In the genomic region with DNA sequence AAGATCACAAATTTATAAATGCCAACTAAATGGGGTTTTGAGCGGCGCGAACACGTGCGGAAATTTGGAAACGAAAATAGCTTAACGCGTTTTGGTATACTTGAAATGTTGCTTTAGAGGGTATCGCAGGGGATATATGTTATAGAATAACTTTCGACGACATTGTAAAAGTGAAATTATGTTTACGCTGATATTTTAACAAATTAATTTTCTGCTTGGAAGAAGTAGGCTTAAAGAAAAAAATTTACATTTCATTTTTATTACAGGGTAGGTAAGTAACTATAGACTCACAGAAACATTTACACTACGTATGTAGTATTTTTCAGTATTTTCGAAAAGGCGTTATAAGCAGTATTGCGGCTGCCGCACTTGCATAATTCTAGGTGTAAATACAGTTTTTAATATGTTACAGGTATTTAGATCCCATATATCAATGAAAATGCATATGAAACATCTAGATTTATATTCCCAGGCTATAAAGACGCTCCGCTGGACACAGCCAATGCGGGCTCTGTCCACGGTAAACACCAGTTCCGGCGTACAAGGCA, we compare ENCODE assay signal across 5 fruit fly cellular contexts.
A peak's percentile ranks its signal among the peaks of the same experiment; 100 is the strongest.
TF ChIP-seq lines count a peak whose summit lies in the region.

A gene (minus strand): TSS at position 80 of the 548 bp plus-strand sequence.
A gene (plus strand): TSS at position 337 of the 548 bp plus-strand sequence.

TF ChIP-seq in whole organism, adult, 20 proteins besides CTCF, POLR2A, EP300 and RAD21 (continued from another document):
- TF ChIP-seq Mnt (GFP tag; optimal IDR thresholded peaks at IDR 0.05; lab: Kevin White, UChicago), result peak; percentile 99
- TF ChIP-seq CG5204 (GFP tag; optimal IDR thresholded peaks at IDR 0.05; lab: Kevin White, UChicago), result peak; percentile 100
- peak; percentile 99 for TF ChIP-seq CG11617 (GFP tag; optimal IDR thresholded peaks at IDR 0.05; lab: Kevin White, UChicago)
- no peak for TF ChIP-seq kay (GFP tag; lab: Kevin White, UChicago; ENCODE audit: borderline replicate concordance)

TF ChIP-seq in whole organism, embryonic, 481 proteins besides CTCF, POLR2A, EP300 and RAD21 (continued from another document and continues in another):
- TF ChIP-seq Elba2 (GFP tag; optimal IDR thresholded peaks at IDR 0.05; lab: Kevin White, UChicago) (peak; percentile 100), Hand (GFP tag; optimal IDR thresholded peaks at IDR 0.05; lab: Kevin White, UChicago) (peak; percentile 99), CG15514 (GFP tag; optimal IDR thresholded peaks at IDR 0.05; lab: Kevin White, UChicago) (peak; percentile 96), CG8388 (GFP tag; optimal IDR thresholded peaks at IDR 0.05; lab: Kevin White, UChicago) (peak; percentile 100), nom (GFP tag; optimal IDR thresholded peaks at IDR 0.05; lab: Kevin White, UChicago) (peak; percentile 99), cas (GFP tag; IDR thresholded peaks at IDR 0.05; lab: Robert Waterston, UW) (peak; percentile 99), NfI (GFP tag; optimal IDR thresholded peaks at IDR 0.05; lab: Kevin White, UChicago) (peak; percentile 100), Asciz (GFP tag; optimal IDR thresholded peaks at IDR 0.05; lab: Kevin White, UChicago) (peak; percentile 100), cad (GFP tag; optimal IDR thresholded peaks at IDR 0.05; lab: Kevin White, UChicago) (no peak), btn (GFP tag; optimal IDR thresholded peaks at IDR 0.05; lab: Kevin White, UChicago) (peak; percentile 99), Oaz (GFP tag; IDR thresholded peaks at IDR 0.05; lab: Robert Waterston, UW) (peak; percentile 100), Chrac-16 (GFP tag; optimal IDR thresholded peaks at IDR 0.05; lab: Kevin White, UChicago) (peak; percentile 100), gro (GFP tag; optimal IDR thresholded peaks at IDR 0.05; lab: Kevin White, UChicago) (peak; percentile 100), kni (GFP tag; optimal IDR thresholded peaks at IDR 0.05; lab: Kevin White, UChicago) (peak; percentile 99), stwl (tag; optimal IDR thresholded peaks at IDR 0.05; lab: Kevin White, UChicago) (peak; percentile 98), CG31388 (GFP tag; optimal IDR thresholded peaks at IDR 0.05; lab: Kevin White, UChicago) (peak; percentile 100), Gug (GFP tag; IDR thresholded peaks at IDR 0.05; lab: Robert Waterston, UW) (peak; percentile 99), CG9215 (GFP tag; IDR thresholded peaks at IDR 0.05; lab: Robert Waterston, UW) (peak; percentile 99), CG4617 (GFP tag; optimal IDR thresholded peaks at IDR 0.05; lab: Kevin White, UChicago; ENCODE audit: borderline replicate concordance) (peak; percentile 100), Dip3 (GFP tag; optimal IDR thresholded peaks at IDR 0.05; lab: Kevin White, UChicago) (peak; percentile 100), CG1529 (GFP tag; optimal IDR thresholded peaks at IDR 0.05; lab: Kevin White, UChicago) (peak; percentile 100), CkIIα-i1 (GFP tag; IDR thresholded peaks at IDR 0.05; lab: Robert Waterston, UW) (peak; percentile 99), Opbp (GFP tag; IDR thresholded peaks at IDR 0.05; lab: Robert Waterston, UW; ENCODE audit: partially characterized antibody) (peak; percentile 29; the same call in 1 of the 3 replicates), inv (GFP tag; IDR thresholded peaks at IDR 0.05; lab: Robert Waterston, UW; ENCODE audit: partially characterized antibody) (no peak), zf30C (GFP tag; optimal IDR thresholded peaks at IDR 0.05; lab: Kevin White, UChicago) (peak; percentile 72), CG32767 (GFP tag; IDR thresholded peaks at IDR 0.05; lab: Robert Waterston, UW) (peak; percentile 100), CG5245 (GFP tag; optimal IDR thresholded peaks at IDR 0.05; lab: Kevin White, UChicago) (peak; percentile 100), zfh1 (GFP tag; IDR thresholded peaks at IDR 0.05; lab: Robert Waterston, UW) (peak; percentile 100)

TF ChIP-seq in whole organism, prepupa, 60 proteins besides CTCF, POLR2A, EP300 and RAD21 (continued from another document and continues in another):
- peak; percentile 100 for TF ChIP-seq lz (GFP tag; optimal IDR thresholded peaks at IDR 0.05; lab: Kevin White, UChicago)
- TF ChIP-seq pdm3 (GFP tag; optimal IDR thresholded peaks at IDR 0.05; lab: Kevin White, UChicago), result peak; percentile 100
- TF ChIP-seq CG11762 (GFP tag; optimal IDR thresholded peaks at IDR 0.05; lab: Kevin White, UChicago; ENCODE audit: insufficient read depth), result peak; percentile 100
- peak; percentile 100 for TF ChIP-seq Smox (GFP tag; optimal IDR thresholded peaks at IDR 0.05; lab: Kevin White, UChicago)
- peak; percentile 100 for TF ChIP-seq CG8632 (GFP tag; optimal IDR thresholded peaks at IDR 0.05; lab: Kevin White, UChicago)
- peak; percentile 100 for TF ChIP-seq topi (GFP tag; optimal IDR thresholded peaks at IDR 0.05; lab: Kevin White, UChicago)
- TF ChIP-seq CG15336 (GFP tag; IDR thresholded peaks at IDR 0.05; lab: Robert Waterston, UW), result peak; percentile 100
- TF ChIP-seq CG7368 (GFP tag; optimal IDR thresholded peaks at IDR 0.05; lab: Kevin White, UChicago), result peak; percentile 100
- TF ChIP-seq CG31627 (GFP tag; optimal IDR thresholded peaks at IDR 0.05; lab: Kevin White, UChicago), result peak; percentile 100
- peak; percentile 100 for TF ChIP-seq Lpt (GFP tag; optimal IDR thresholded peaks at IDR 0.05; lab: Kevin White, UChicago)
- peak; percentile 100 for TF ChIP-seq Sox15 (GFP tag; optimal IDR thresholded peaks at IDR 0.05; lab: Kevin White, UChicago)
- TF ChIP-seq CG6276 (GFP tag; optimal IDR thresholded peaks at IDR 0.05; lab: Kevin White, UChicago), result peak; percentile 99
- TF ChIP-seq vri (GFP tag; optimal IDR thresholded peaks at IDR 0.05; lab: Kevin White, UChicago), result peak; percentile 99
- peak; percentile 98 for TF ChIP-seq Blimp-1 (GFP tag; optimal IDR thresholded peaks at IDR 0.05; lab: Kevin White, UChicago)
- peak; percentile 100 for TF ChIP-seq CG6163 (GFP tag; IDR thresholded peaks at IDR 0.05; lab: Robert Waterston, UW)
- peak; percentile 100 for TF ChIP-seq CG3919 (GFP tag; optimal IDR thresholded peaks at IDR 0.05; lab: Kevin White, UChicago)
- peak; percentile 100 for TF ChIP-seq CG3032 (tag; optimal IDR thresholded peaks at IDR 0.05; lab: Kevin White, UChicago)
- TF ChIP-seq acj6 (GFP tag; optimal IDR thresholded peaks at IDR 0.05; lab: Kevin White, UChicago), result peak; percentile 100
- peak; percentile 99 for TF ChIP-seq CG9139 (GFP tag; optimal IDR thresholded peaks at IDR 0.05; lab: Kevin White, UChicago)
- TF ChIP-seq CG6792 (GFP tag; optimal IDR thresholded peaks at IDR 0.05; lab: Kevin White, UChicago), result peak; percentile 100
- TF ChIP-seq spab (GFP tag; optimal IDR thresholded peaks at IDR 0.05; lab: Kevin White, UChicago), result peak; percentile 100
- peak; percentile 100 for TF ChIP-seq net (GFP tag; optimal IDR thresholded peaks at IDR 0.05; lab: Kevin White, UChicago)
- TF ChIP-seq Gug (GFP tag; IDR thresholded peaks at IDR 0.05; lab: Robert Waterston, UW), result peak; percentile 100
- TF ChIP-seq CG6854 (GFP tag; optimal IDR thresholded peaks at IDR 0.05; lab: Kevin White, UChicago), result peak; percentile 99
- peak; percentile 100 for TF ChIP-seq CG8319 (GFP tag; optimal IDR thresholded peaks at IDR 0.05; lab: Kevin White, UChicago)
- TF ChIP-seq CG16779 (tag; optimal IDR thresholded peaks at IDR 0.05; lab: Kevin White, UChicago), result peak; percentile 99
- TF ChIP-seq Sox14 (GFP tag; optimal IDR thresholded peaks at IDR 0.05; lab: Kevin White, UChicago), result peak; percentile 100
- peak; percentile 99 to 100 for TF ChIP-seq ss (GFP tag; optimal IDR thresholded peaks at IDR 0.05; lab: Kevin White, UChicago)
- peak; percentile 100 for TF ChIP-seq OdsH (GFP tag; optimal IDR thresholded peaks at IDR 0.05; lab: Kevin White, UChicago)
- TF ChIP-seq CG1621 (tag; optimal IDR thresholded peaks at IDR 0.05; lab: Kevin White, UChicago), result peak; percentile 99

TF ChIP-seq in whole organism, pupa, 21 proteins besides CTCF, POLR2A, EP300 and RAD21 (continued from another document):
- TF ChIP-seq CG15710 (tag; optimal IDR thresholded peaks at IDR 0.05; lab: Kevin White, UChicago), result peak; percentile 100
- peak; percentile 99 for TF ChIP-seq CG10348 (GFP tag; IDR thresholded peaks at IDR 0.05; lab: Robert Waterston, UW)
TF ChIP-seq in whole organism, pupa: peak in this region for 18.

TF ChIP-seq in whole organism, wandering third instar larva, 38 proteins besides CTCF, POLR2A, EP300 and RAD21 (continued from another document):
- TF ChIP-seq foxo (GFP tag; optimal IDR thresholded peaks at IDR 0.05; lab: Kevin White, UChicago) (peak; percentile 97 to 100), Sp1 (GFP tag; optimal IDR thresholded peaks at IDR 0.05; lab: Kevin White, UChicago) (peak; percentile 100), Hr83 (GFP tag; optimal IDR thresholded peaks at IDR 0.05; lab: Kevin White, UChicago; ENCODE audit: poor library complexity, severe bottlenecking) (peak; percentile 99), jim (GFP tag; optimal IDR thresholded peaks at IDR 0.05; lab: Kevin White, UChicago) (peak; percentile 89), CG9705 (GFP tag; optimal IDR thresholded peaks at IDR 0.05; lab: Kevin White, UChicago) (peak; percentile 100), woc (GFP tag; optimal IDR thresholded peaks at IDR 0.05; lab: Kevin White, UChicago) (peak; percentile 99), psq (GFP tag; optimal IDR thresholded peaks at IDR 0.05; lab: Kevin White, UChicago) (peak; percentile 99), br (GFP tag; optimal IDR thresholded peaks at IDR 0.05; lab: Kevin White, UChicago) (peak; percentile 99), Hr78 (GFP tag; optimal IDR thresholded peaks at IDR 0.05; lab: Kevin White, UChicago) (no peak), Hnf4 (GFP tag; optimal IDR thresholded peaks at IDR 0.05; lab: Kevin White, UChicago) (peak; percentile 100), dmrt93B (GFP tag; optimal IDR thresholded peaks at IDR 0.05; lab: Kevin White, UChicago) (peak; percentile 100), Vsx2 (GFP tag; optimal IDR thresholded peaks at IDR 0.05; lab: Kevin White, UChicago; ENCODE audit: partially characterized antibody) (no peak), ey (GFP tag; optimal IDR thresholded peaks at IDR 0.05; lab: Kevin White, UChicago) (peak; percentile 99), rgr (GFP tag; optimal IDR thresholded peaks at IDR 0.05; lab: Kevin White, UChicago) (peak; percentile 100), GATAd (GFP tag; optimal IDR thresholded peaks at IDR 0.05; lab: Kevin White, UChicago) (peak; percentile 99), CrebA (GFP tag; optimal IDR thresholded peaks at IDR 0.05; lab: Kevin White, UChicago; ENCODE audit: borderline replicate concordance) (no peak), sage (GFP tag; optimal IDR thresholded peaks at IDR 0.05; lab: Kevin White, UChicago) (peak; percentile 99), usp (GFP tag; optimal IDR thresholded peaks at IDR 0.05; lab: Kevin White, UChicago) (no peak)
